Fruit fly (Drosophila melanogaster) whole organism, embryonic: ENCODE data around the gene AlaRS-m.

ENCODE experiments used
- Abd-B ChIP-seq: fragments of 200-800 bp; sonication (Bioruptor generic); optimal IDR thresholded peaks from 2 replicates; lab custom pipeline; 2018; ENCODE audit warnings: missing biosample characterization, mild to moderate bottlenecking, missing genetic modification characterization, moderate library complexity
- Awh ChIP-seq: fragments of 200-800 bp; sonication (Bioruptor generic); IDR thresholded peaks from 2 replicates; pipeline ENCODE4, ENCODE4 v1.3.6; 2022; ENCODE audit warnings: missing biosample characterization, missing genetic modification characterization
- B-H1 ChIP-seq: fragments of 200-800 bp; sonication (Bioruptor generic); IDR thresholded peaks from 3 replicates; pipeline ENCODE4 v1.3.6; 2022; ENCODE audit warnings: missing biosample characterization, missing genetic modification characterization
- CG10209 ChIP-seq: fragments of 200-800 bp; sonication (Bioruptor generic); optimal IDR thresholded peaks from 3 replicates; lab custom pipeline; 2017; ENCODE audit warnings: missing biosample characterization, mild to moderate bottlenecking, missing genetic modification characterization, missing genetic modification reagents
- CG11093 ChIP-seq: fragments of 200-800 bp; sonication (Bioruptor generic); IDR thresholded peaks from 3 replicates; pipeline ENCODE4 v1.3.6; 2022; ENCODE audit warnings: missing biosample characterization, missing genetic modification characterization
- CG12071 ChIP-seq: fragments of 200-800 bp; sonication (Bioruptor generic); optimal IDR thresholded peaks from 3 replicates; lab custom pipeline; 2018; ENCODE audit warnings: missing biosample characterization, mild to moderate bottlenecking, missing genetic modification characterization
- CG12942 ChIP-seq: fragments of 200-800 bp; sonication (Bioruptor generic); optimal IDR thresholded peaks from 3 replicates; lab custom pipeline; 2016; ENCODE audit warnings: missing biosample characterization, missing genetic modification characterization
- CG14050 ChIP-seq: fragments of 200-800 bp; sonication (Bioruptor generic); IDR thresholded peaks from 3 replicates; pipeline ENCODE4 v1.3.6; 2022; ENCODE audit warnings: missing biosample characterization, missing genetic modification characterization
- CG14441 ChIP-seq: fragments of 200-800 bp; sonication (Bioruptor generic); IDR thresholded peaks from 2 replicates; pipeline ENCODE4 v1.3.6; 2022; ENCODE audit warnings: missing biosample characterization, missing genetic modification characterization
- CG30431 ChIP-seq: fragments of 200-800 bp; sonication (Bioruptor generic); optimal IDR thresholded peaks from 2 replicates; lab custom pipeline; 2017; ENCODE audit warnings: missing biosample characterization, missing genetic modification characterization
- CG31441 ChIP-seq: fragments of 200-800 bp; sonication (Bioruptor generic); IDR thresholded peaks from 2 replicates; pipeline ENCODE4 v1.3.6; 2022; ENCODE audit warnings: missing biosample characterization, missing genetic modification characterization
- CG33213 ChIP-seq: fragments of 200-800 bp; sonication (Bioruptor generic); optimal IDR thresholded peaks from 3 replicates; lab custom pipeline; 2016; ENCODE audit warnings: missing biosample characterization, missing genetic modification characterization
- CG3726 ChIP-seq: fragments of 200-800 bp; sonication (Bioruptor generic); IDR thresholded peaks from 3 replicates; pipeline ENCODE4, ENCODE4 v1.3.6; 2022; ENCODE audit warnings: missing biosample characterization, missing genetic modification characterization
- CG4707 ChIP-seq: fragments of 200-800 bp; sonication (Bioruptor generic); optimal IDR thresholded peaks from 2 replicates; lab custom pipeline; 2018; ENCODE audit warnings: missing biosample characterization, mild to moderate bottlenecking, missing genetic modification characterization, moderate library complexity
- CG5953 ChIP-seq: fragments of 200-800 bp; sonication (Bioruptor generic); IDR thresholded peaks from 2 replicates; pipeline ENCODE4 v1.3.6; 2022; ENCODE audit warnings: missing biosample characterization, missing genetic modification characterization
- CG7839 ChIP-seq: fragments of 200-800 bp; sonication (Bioruptor generic); optimal IDR thresholded peaks from 3 replicates; lab custom pipeline; 2018; ENCODE audit warnings: missing biosample characterization, mild to moderate bottlenecking, missing genetic modification characterization, moderate library complexity
- CG7987 ChIP-seq: fragments of 200-800 bp; sonication (Bioruptor generic); optimal IDR thresholded peaks from 2 replicates; lab custom pipeline; 2018; ENCODE audit warnings: missing biosample characterization, mild to moderate bottlenecking, missing genetic modification characterization, moderate library complexity
- CG8281 ChIP-seq: fragments of 200-800 bp; sonication (Bioruptor generic); optimal IDR thresholded peaks from 2 replicates; lab custom pipeline; 2018; ENCODE audit warnings: missing biosample characterization, mild to moderate bottlenecking, missing genetic modification characterization, moderate library complexity
- CG8924 ChIP-seq: fragments of 200-800 bp; optimal IDR thresholded peaks from 3 replicates; lab custom pipeline; 2019; ENCODE audit warnings: missing biosample characterization, mild to moderate bottlenecking, missing genetic modification characterization, moderate library complexity
- Chrac-16 ChIP-seq: fragments of 200-800 bp; sonication (Bioruptor generic); optimal IDR thresholded peaks from 3 replicates; lab custom pipeline; 2016; ENCODE audit warnings: missing biosample characterization, missing genetic modification characterization
- ERR ChIP-seq: fragments of 200-800 bp; sonication (Bioruptor generic); optimal IDR thresholded peaks from 2 replicates; lab custom pipeline; 2016; ENCODE audit warnings: missing biosample characterization, missing genetic modification characterization
- Hmx ChIP-seq: fragments of 200-800 bp; sonication (Bioruptor generic); optimal IDR thresholded peaks from 2 replicates; lab custom pipeline; 2016; ENCODE audit warnings: missing biosample characterization, missing genetic modification characterization
- Hsf ChIP-seq: fragments of 200-800 bp; sonication (Bioruptor generic); optimal IDR thresholded peaks from 3 replicates; lab custom pipeline; 2016; ENCODE audit warnings: missing biosample characterization, missing genetic modification characterization
- Lhr ChIP-seq: fragments of 200-800 bp; sonication (Bioruptor generic); optimal IDR thresholded peaks from 3 replicates; lab custom pipeline; 2017; ENCODE audit warnings: mild to moderate bottlenecking, missing biosample characterization, missing genetic modification reagents, missing genetic modification characterization
- Max ChIP-seq: fragments of 200-800 bp; sonication (Bioruptor generic); optimal IDR thresholded peaks from 2 replicates; lab custom pipeline; 2016; ENCODE audit warnings: missing biosample characterization, mild to moderate bottlenecking, missing genetic modification characterization
- Med ChIP-seq: fragments of 200-800 bp; sonication (Bioruptor generic); peaks from one replicate; lab custom pipeline; 2016; ENCODE audit warnings: missing biosample characterization, missing genetic modification characterization, mild to moderate bottlenecking, inconsistent platforms, moderate library complexity
- PHDP ChIP-seq: fragments of 200-800 bp; sonication (Bioruptor generic); optimal IDR thresholded peaks from 3 replicates; lab custom pipeline; 2018; ENCODE audit warnings: missing biosample characterization, mild to moderate bottlenecking, missing genetic modification characterization, moderate library complexity
- Sry-β ChIP-seq: fragments of 200-800 bp; sonication (Bioruptor generic); optimal IDR thresholded peaks from 2 replicates; lab custom pipeline; 2018; ENCODE audit warnings: missing biosample characterization, mild to moderate bottlenecking, missing genetic modification characterization, moderate library complexity
- Trl ChIP-seq, 3 experiments: fragments of >200 bp in 2 of 3; fragments of 200-800 bp in 1 of 3; sonication (Bioruptor generic) in 1 of 3; optimal IDR thresholded peaks; 2 replicates in 1 of 3; 3 replicates in 2 of 3; lab custom pipeline; 2016 to 2017; ENCODE audit warnings: missing biosample characterization in 1 of 3, missing genetic modification characterization in 1 of 3
- Xbp1 ChIP-seq: fragments of 200-800 bp; sonication (Bioruptor generic); optimal IDR thresholded peaks from 3 replicates; lab custom pipeline; 2016; ENCODE audit warnings: missing biosample characterization, mild to moderate bottlenecking, missing genetic modification characterization
- Xrp1 ChIP-seq: fragments of 200-800 bp; sonication (Bioruptor generic); IDR thresholded peaks from 2 replicates; pipeline ENCODE4 v1.3.6; 2022; ENCODE audit warnings: missing biosample characterization, missing genetic modification characterization
- al ChIP-seq: fragments of 200-800 bp; sonication (Bioruptor generic); IDR thresholded peaks from 2 replicates; pipeline ENCODE4 v1.3.6; 2022; ENCODE audit warnings: missing biosample characterization, missing genetic modification characterization
- bigmax ChIP-seq: fragments of 200-800 bp; sonication (Bioruptor generic); optimal IDR thresholded peaks from 2 replicates; lab custom pipeline; 2018; ENCODE audit warnings: missing biosample characterization, mild to moderate bottlenecking, missing genetic modification characterization
- dimm ChIP-seq: fragments of 200-800 bp; sonication (Bioruptor generic); IDR thresholded peaks from 2 replicates; pipeline ENCODE4 v1.3.6; 2022; ENCODE audit warnings: missing biosample characterization, missing genetic modification characterization
- disco-r ChIP-seq: fragments of 200-800 bp; sonication (Bioruptor generic); optimal IDR thresholded peaks from 2 replicates; lab custom pipeline; 2016; ENCODE audit warnings: missing biosample characterization, missing genetic modification characterization
- dm ChIP-seq: fragments of 200-800 bp; sonication (Bioruptor generic); optimal IDR thresholded peaks from 3 replicates; lab custom pipeline; 2016; ENCODE audit warnings: missing biosample characterization, missing genetic modification characterization
- dysf ChIP-seq: fragments of 200-800 bp; sonication (Bioruptor generic); IDR thresholded peaks from 3 replicates; pipeline ENCODE4 v1.3.6; 2022; ENCODE audit warnings: missing biosample characterization, missing genetic modification characterization
- en ChIP-seq: fragments of 200-800 bp; sonication (Bioruptor generic); optimal IDR thresholded peaks from 2 replicates; lab custom pipeline; 2016; ENCODE audit warnings: missing biosample characterization, missing genetic modification characterization
- gcm ChIP-seq: fragments of 200-800 bp; sonication (Bioruptor generic); optimal IDR thresholded peaks from 2 replicates; lab custom pipeline; 2019; ENCODE audit warnings: missing biosample characterization, mild to moderate bottlenecking, missing genetic modification characterization, moderate library complexity
- ham ChIP-seq: fragments of 200-800 bp; sonication (Bioruptor generic); IDR thresholded peaks from 2 replicates; pipeline ENCODE4 v1.3.6; 2022; ENCODE audit warnings: missing biosample characterization, missing genetic modification characterization
- hbn ChIP-seq: fragments of 200-800 bp; sonication (Bioruptor generic); IDR thresholded peaks from 2 replicates; pipeline ENCODE4 v1.3.6; 2022; ENCODE audit warnings: missing biosample characterization, missing genetic modification characterization; ENCODE audit not compliant: partially characterized antibody
- lbe ChIP-seq: fragments of 200-800 bp; sonication (Bioruptor generic); optimal IDR thresholded peaks from 2 replicates; lab custom pipeline; 2016; ENCODE audit warnings: missing biosample characterization, mild to moderate bottlenecking, missing genetic modification characterization
- nerfin-2 ChIP-seq: fragments of 200-800 bp; sonication (Bioruptor generic); IDR thresholded peaks from 2 replicates; pipeline ENCODE4 v1.3.6; 2022; ENCODE audit warnings: missing biosample characterization, missing genetic modification characterization; ENCODE audit not compliant: partially characterized antibody
- pfk ChIP-seq: fragments of 200-800 bp; sonication (Bioruptor generic); optimal IDR thresholded peaks from 2 replicates; lab custom pipeline; 2018; ENCODE audit warnings: missing biosample characterization, mild to moderate bottlenecking, missing genetic modification characterization, moderate library complexity
- rib ChIP-seq: fragments of 200-800 bp; sonication (Bioruptor generic); IDR thresholded peaks from 2 replicates; pipeline ENCODE4 v1.3.6; 2022; ENCODE audit warnings: missing biosample characterization, missing genetic modification characterization
- sc ChIP-seq, 3 experiments: fragments of >200 bp in 2 of 3; fragments of 200-800 bp in 1 of 3; sonication (Bioruptor generic) in 1 of 3; optimal IDR thresholded peaks; 2 replicates in 2 of 3; 3 replicates in 1 of 3; lab custom pipeline; 2017; ENCODE audit warnings: mild to moderate bottlenecking in 1 of 3, missing biosample characterization in 1 of 3, missing genetic modification characterization in 1 of 3, missing genetic modification reagents in 1 of 3
- sd ChIP-seq: fragments of 200-800 bp; sonication (Bioruptor generic); optimal IDR thresholded peaks from 3 replicates; lab custom pipeline; 2018; ENCODE audit warnings: missing biosample characterization, mild to moderate bottlenecking, missing genetic modification characterization, moderate library complexity
- trh ChIP-seq: fragments of 200-800 bp; sonication (Bioruptor generic); optimal IDR thresholded peaks from 2 replicates; lab custom pipeline; 2016; ENCODE audit warnings: missing biosample characterization, missing genetic modification characterization
- usp ChIP-seq: fragments of >200 bp; optimal IDR thresholded peaks from 2 replicates; lab custom pipeline; 2017; ENCODE audit warnings: missing biosample characterization, missing genetic modification characterization
- zen2 ChIP-seq: fragments of 200-800 bp; sonication (Bioruptor generic); IDR thresholded peaks from 3 replicates; pipeline ENCODE4 v1.3.6; 2022; ENCODE audit warnings: missing biosample characterization, missing genetic modification characterization; ENCODE audit not compliant: partially characterized antibody

The AlaRS-m gene

DNA sequence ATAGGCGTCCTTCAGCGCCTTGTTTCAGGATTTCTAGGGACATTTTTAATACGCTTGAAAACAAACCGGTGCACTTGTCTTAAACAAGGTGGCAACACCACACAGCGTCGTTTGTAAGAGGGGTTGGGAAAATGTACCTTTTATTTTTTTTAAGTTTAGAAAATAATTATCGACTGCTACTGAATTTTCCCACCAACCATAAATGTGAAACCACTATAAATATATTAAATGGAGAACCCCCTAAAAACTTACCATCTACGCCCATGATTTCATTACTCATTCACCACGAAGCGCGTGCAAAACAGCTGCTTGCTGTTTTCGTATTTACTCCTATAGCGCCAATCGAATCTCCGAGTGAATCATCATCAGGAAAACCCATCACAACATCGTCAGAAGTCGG is 6.6 kb upstream of the AlaRS-m start, which contains the start of the genes Tcs5 and CHMP2B (continued):
- TF ChIP-seq zen2 (GFP tag; lab: Robert Waterston, UW) (no peak), dimm (GFP tag; lab: Robert Waterston, UW) (peak; percentile 100), Trl (optimal IDR thresholded peaks at IDR 0.05; lab: Kevin White, UChicago) (no peak), Trl (GFP tag; optimal IDR thresholded peaks at IDR 0.05; lab: Kevin White, UChicago) (peak; percentile 100), dysf (GFP tag; lab: Robert Waterston, UW) (peak; percentile 100), Hsf (GFP tag; lab: Kevin White, UChicago) (peak; percentile 100), B-H1 (GFP tag; lab: Robert Waterston, UW) (peak; percentile 100), CG8281 (tag; lab: Kevin White, UChicago) (peak; percentile 96), gcm (GFP tag; lab: Kevin White, UChicago) (peak; percentile 99), CG4707 (GFP tag; lab: Kevin White, UChicago) (peak; percentile 97), Chrac-16 (GFP tag; lab: Kevin White, UChicago) (peak; percentile 100), trh (GFP tag; lab: Kevin White, UChicago) (peak; percentile 100), CG10209 (peak; percentile 100), sc (optimal IDR thresholded peaks at IDR 0.05; lab: Kevin White, UChicago) (no peak), sc (GFP tag; optimal IDR thresholded peaks at IDR 0.05; lab: Kevin White, UChicago) (peak; percentile 100), bigmax (peak; percentile 88), Med (GFP tag; lab: Kevin White, UChicago) (peak; percentile 100), Lhr (GFP tag; lab: Kevin White, UChicago) (peak; percentile 99), CG7839 (tag; lab: Kevin White, UChicago) (peak; percentile 100), ERR (peak; percentile 99), Sry-β (peak; percentile 80), CG31441 (GFP tag; lab: Robert Waterston, UW) (peak; percentile 99), Xbp1 (GFP tag; lab: Kevin White, UChicago) (peak; percentile 100), usp (GFP tag; lab: Kevin White, UChicago) (no peak), al (GFP tag; lab: Robert Waterston, UW) (peak; percentile 100), CG14050 (GFP tag; lab: Robert Waterston, UW) (peak; percentile 100), disco-r (GFP tag; lab: Kevin White, UChicago) (peak; percentile 99), CG11093 (peak; percentile 100), Max (GFP tag; lab: Kevin White, UChicago) (peak; percentile 100), hbn (GFP tag; lab: Robert Waterston, UW) (no peak), Hmx (GFP tag; lab: Kevin White, UChicago) (no peak), CG30431 (peak; percentile 100), Abd-B (GFP tag; lab: Kevin White, UChicago) (peak; percentile 100), Awh (peak; percentile 100), PHDP (tag; lab: Kevin White, UChicago) (peak; percentile 100), dm (GFP tag; lab: Kevin White, UChicago) (peak; percentile 99), nerfin-2 (GFP tag; lab: Robert Waterston, UW) (peak; percentile 16; the same call in 1 of the 2 replicates), lbe (GFP tag; lab: Kevin White, UChicago) (peak; percentile 96), rib (GFP tag; lab: Robert Waterston, UW) (peak; percentile 100), CG5953 (peak; percentile 100), CG3726 (peak; percentile 100), CG33213 (peak; percentile 100), sd (tag; lab: Kevin White, UChicago) (peak; percentile 97), CG14441 (GFP tag; lab: Robert Waterston, UW) (peak; percentile 100), ham (peak; percentile 99), CG12071 (GFP tag; lab: Kevin White, UChicago) (peak; percentile 99), CG8924 (tag; lab: Kevin White, UChicago) (peak; percentile 99), pfk (GFP tag; lab: Kevin White, UChicago) (peak; percentile 80), CG12942 (GFP tag; lab: Kevin White, UChicago) (peak; percentile 100), en (GFP tag; lab: Kevin White, UChicago) (peak; percentile 99), CG7987 (GFP tag; lab: Kevin White, UChicago) (peak; percentile 99), Xrp1 (GFP tag; lab: Robert Waterston, UW) (peak; percentile 100)
